Worm (Caenorhabditis elegans) whole organism, young adult: ENCODE data around the gene hmgr-1.

Experiments used
- B0336.3 ChIP-seq: fragments of 200-800 bp; sonication (Bioruptor generic); IDR thresholded peaks from 2 replicates; pipeline ENCODE4 v1.3.6; 2022; ENCODE audit warnings: missing genetic modification characterization, missing compliant biosample characterization
- C17E4.6 ChIP-seq: fragments of 200-800 bp; sonication (Bioruptor generic); IDR thresholded peaks from 2 replicates; pipeline ENCODE4 v1.3.6; 2022; ENCODE audit warnings: missing genetic modification reagents, missing genetic modification characterization, missing compliant biosample characterization
- D2030.7 ChIP-seq: fragments of 200-800 bp; sonication (Bioruptor generic); IDR thresholded peaks from 2 replicates; pipeline ENCODE4 v1.3.6; 2022; ENCODE audit warnings: missing genetic modification reagents, missing genetic modification characterization, missing compliant biosample characterization
- F22D6.2 ChIP-seq: sonication (generic microtip); optimal IDR thresholded peaks from 2 replicates; lab custom pipeline; 2016; ENCODE audit warnings: mild to moderate bottlenecking, missing genetic modification characterization, missing compliant biosample characterization
- F23B12.7 ChIP-seq: sonication (generic microtip); optimal IDR thresholded peaks from 2 replicates; lab custom pipeline; 2017; ENCODE audit warnings: missing genetic modification characterization, mild to moderate bottlenecking, missing compliant biosample characterization, antibody characterized with exemption, moderate library complexity; ENCODE audit not compliant: insufficient read depth
- F33H1.4 ChIP-seq: fragments of 200-800 bp; sonication (Bioruptor generic); IDR thresholded peaks from 2 replicates; pipeline ENCODE4 v1.3.6; 2022; ENCODE audit warnings: missing genetic modification reagents, missing genetic modification characterization, missing compliant biosample characterization
- F37B4.10 ChIP-seq: fragments of 200-800 bp; sonication (Bioruptor generic); IDR thresholded peaks from 2 replicates; pipeline ENCODE4 v1.3.6; 2022; ENCODE audit warnings: missing genetic modification characterization, missing compliant biosample characterization
- F39B2.1 ChIP-seq: fragments of 200-800 bp; sonication (Bioruptor generic); IDR thresholded peaks from 2 replicates; pipeline ENCODE4 v1.3.6; 2022; ENCODE audit warnings: missing genetic modification reagents, missing genetic modification characterization, missing compliant biosample characterization
- Y56A3A.18 ChIP-seq: fragments of 200-800 bp; sonication (Bioruptor generic); IDR thresholded peaks from 2 replicates; pipeline ENCODE4 v1.3.6; 2022; ENCODE audit warnings: missing genetic modification reagents, missing genetic modification characterization, missing compliant biosample characterization
- Y67H2A.10 ChIP-seq: fragments of 200-800 bp; sonication (Bioruptor generic); conservative IDR thresholded peaks from 2 replicates; pipeline ENCODE4 v1.3.6; 2022; ENCODE audit warnings: missing genetic modification reagents, missing genetic modification characterization, missing compliant biosample characterization
- Y95B8A.8 ChIP-seq: fragments of 200-800 bp; sonication (Bioruptor generic); IDR thresholded peaks from 2 replicates; pipeline ENCODE4 v1.3.6; 2022; ENCODE audit warnings: missing genetic modification reagents, missing genetic modification characterization, missing compliant biosample characterization
- aptf-2 ChIP-seq: fragments of 200-800 bp; sonication (Bioruptor generic); conservative IDR thresholded peaks from 2 replicates; pipeline ENCODE4 v1.3.6; 2022; ENCODE audit warnings: missing genetic modification reagents, missing genetic modification characterization, missing compliant biosample characterization
- attf-3 ChIP-seq: fragments of 200-800 bp; sonication (Bioruptor generic); conservative IDR thresholded peaks from 2 replicates; pipeline ENCODE4 v1.3.6; 2022; ENCODE audit warnings: missing genetic modification reagents, missing genetic modification characterization, missing compliant biosample characterization
- attf-6 ChIP-seq: fragments of 200-800 bp; sonication (Bioruptor generic); IDR thresholded peaks from 2 replicates; pipeline ENCODE4 v1.3.6; 2022; ENCODE audit warnings: missing genetic modification reagents, missing genetic modification characterization, missing compliant biosample characterization
- ccch-3 ChIP-seq: fragments of 200-800 bp; sonication (Bioruptor generic); optimal IDR thresholded peaks from 2 replicates; lab custom pipeline; 2018; ENCODE audit warnings: mild to moderate bottlenecking, missing genetic modification characterization, missing compliant biosample characterization
- ceh-100 ChIP-seq: fragments of 200-800 bp; sonication (Bioruptor generic); IDR thresholded peaks from 2 replicates; pipeline ENCODE4 v1.3.6; 2022; ENCODE audit warnings: missing genetic modification reagents, missing genetic modification characterization, missing compliant biosample characterization
- ceh-91 ChIP-seq: fragments of 200-800 bp; sonication (Bioruptor generic); IDR thresholded peaks from 2 replicates; pipeline ENCODE4 v1.3.6; 2022; ENCODE audit warnings: missing genetic modification reagents, missing genetic modification characterization, missing compliant biosample characterization
- dpl-1 ChIP-seq: fragments of 150-350 bp; optimal IDR thresholded peaks from 2 replicates; lab custom pipeline; 2014; ENCODE audit warnings: missing biosample characterization, missing genetic modification reagents, missing genetic modification characterization
- egl-44 ChIP-seq: fragments of 200-800 bp; sonication (Bioruptor generic); IDR thresholded peaks from 2 replicates; pipeline ENCODE4 v1.3.6; 2022; ENCODE audit warnings: missing genetic modification reagents, missing genetic modification characterization, missing compliant biosample characterization
- fkh-3 ChIP-seq: sonication (generic microtip); optimal IDR thresholded peaks from 2 replicates; lab custom pipeline; 2016; ENCODE audit warnings: mild to moderate bottlenecking, missing genetic modification characterization, missing compliant biosample characterization
- hmg-1.2 ChIP-seq: fragments of 200-800 bp; sonication (Bioruptor generic); IDR thresholded peaks from 2 replicates; pipeline ENCODE4 v1.3.6; 2022; ENCODE audit warnings: missing genetic modification reagents, missing genetic modification characterization, missing compliant biosample characterization
- hsf-1 ChIP-seq: fragments of 200-800 bp; sonication (Bioruptor generic); IDR thresholded peaks from 2 replicates; pipeline ENCODE4 v1.3.6; 2022; ENCODE audit warnings: missing genetic modification reagents, missing genetic modification characterization, missing compliant biosample characterization
- lag-1 ChIP-seq: fragments of 200-800 bp; sonication (Bioruptor generic); IDR thresholded peaks from 2 replicates; pipeline ENCODE4 v1.3.6; 2022; ENCODE audit warnings: missing genetic modification reagents, missing genetic modification characterization, missing compliant biosample characterization
- lin-54 ChIP-seq: fragments of 200-800 bp; sonication (Bioruptor generic); optimal IDR thresholded peaks from 2 replicates; lab custom pipeline; 2018; ENCODE audit warnings: mild to moderate bottlenecking, missing genetic modification characterization, missing compliant biosample characterization
- madf-6 ChIP-seq: fragments of 200-800 bp; sonication (Bioruptor generic); IDR thresholded peaks from 2 replicates; pipeline ENCODE4 v1.3.6; 2022; ENCODE audit warnings: missing genetic modification reagents, missing genetic modification characterization, missing compliant biosample characterization
- madf-8 ChIP-seq: fragments of 200-800 bp; sonication (Bioruptor generic); conservative IDR thresholded peaks from 2 replicates; pipeline ENCODE4 v1.3.6; 2022; ENCODE audit warnings: missing genetic modification reagents, missing genetic modification characterization, missing compliant biosample characterization
- mcd-1 ChIP-seq: fragments of 200-800 bp; sonication (Bioruptor generic); IDR thresholded peaks from 2 replicates; pipeline ENCODE4 v1.3.6; 2022; ENCODE audit warnings: missing genetic modification reagents, missing genetic modification characterization, missing compliant biosample characterization
- mes-4 ChIP-seq: sonication (generic microtip); optimal IDR thresholded peaks from 2 replicates; lab custom pipeline; 2016; ENCODE audit warnings: missing genotype, missing genetic modification characterization, missing compliant biosample characterization
- nhr-90 ChIP-seq: sonication (generic microtip); optimal IDR thresholded peaks from 2 replicates; lab custom pipeline; 2016; ENCODE audit warnings: missing genotype, mild to moderate bottlenecking, missing genetic modification characterization, missing compliant biosample characterization
- pbrm-1 ChIP-seq: fragments of 200-800 bp; sonication (Bioruptor generic); IDR thresholded peaks from 2 replicates; pipeline ENCODE4 v1.3.6; 2022; ENCODE audit warnings: missing genetic modification reagents, missing genetic modification characterization, missing compliant biosample characterization
- repo-1 ChIP-seq: sonication (generic microtip); optimal IDR thresholded peaks from 2 replicates; lab custom pipeline; 2017; ENCODE audit warnings: mild to moderate bottlenecking, missing genetic modification characterization, missing compliant biosample characterization
- sdz-38 ChIP-seq: sonication (generic microtip); optimal IDR thresholded peaks from 2 replicates; lab custom pipeline; 2016; ENCODE audit warnings: missing genotype, missing genetic modification characterization, missing compliant biosample characterization
- snpc-1.3 ChIP-seq: sonication (generic microtip); optimal IDR thresholded peaks from 2 replicates; lab custom pipeline; 2017; ENCODE audit warnings: missing genetic modification characterization, mild to moderate bottlenecking, missing compliant biosample characterization, antibody characterized with exemption, moderate library complexity, missing genotype, missing genetic modification reagents; ENCODE audit not compliant: insufficient read depth
- snpc-3.4 ChIP-seq: sonication (generic microtip); optimal IDR thresholded peaks from 2 replicates; lab custom pipeline; 2017; ENCODE audit warnings: missing genetic modification characterization, mild to moderate bottlenecking, missing compliant biosample characterization, antibody characterized with exemption, moderate library complexity, missing genotype, missing genetic modification reagents
- tbp1 ChIP-seq: fragments of 200-800 bp; sonication (Bioruptor generic); optimal IDR thresholded peaks from 2 replicates; lab custom pipeline; 2018; ENCODE audit warnings: mild to moderate bottlenecking, missing genetic modification characterization, missing compliant biosample characterization
- tbx-9 ChIP-seq: sonication (generic microtip); optimal IDR thresholded peaks from 2 replicates; lab custom pipeline; 2016; ENCODE audit warnings: borderline replicate concordance, missing genetic modification characterization, inconsistent platforms, missing compliant biosample characterization
- tlf-1 ChIP-seq: fragments of 200-800 bp; sonication (Bioruptor generic); optimal IDR thresholded peaks from 2 replicates; lab custom pipeline; 2018; ENCODE audit warnings: mild to moderate bottlenecking, missing genetic modification characterization, missing compliant biosample characterization
- unc-130 ChIP-seq: sonication (generic microtip); optimal IDR thresholded peaks from 2 replicates; lab custom pipeline; 2016; ENCODE audit warnings: missing genetic modification reagents, missing genetic modification characterization, missing compliant biosample characterization
- unc-62 ChIP-seq: fragments of 150-350 bp; optimal IDR thresholded peaks from 2 replicates; lab custom pipeline; 2014; ENCODE audit warnings: missing biosample characterization, missing genetic modification reagents, missing genetic modification characterization
- zim-3 ChIP-seq: sonication (generic microtip); optimal IDR thresholded peaks from 2 replicates; lab custom pipeline; 2017; ENCODE audit warnings: mild to moderate bottlenecking, missing genetic modification characterization, moderate library complexity, missing compliant biosample characterization
- ztf-18 ChIP-seq: sonication (generic microtip); optimal IDR thresholded peaks from 2 replicates; lab custom pipeline; 2016; ENCODE audit warnings: missing genotype, mild to moderate bottlenecking, missing genetic modification characterization, missing compliant biosample characterization
- ztf-22 ChIP-seq: fragments of 200-800 bp; sonication (Bioruptor generic); optimal IDR thresholded peaks from 2 replicates; lab custom pipeline; 2018; ENCODE audit warnings: mild to moderate bottlenecking, missing genetic modification characterization, moderate library complexity, missing compliant biosample characterization

hmgr-1 gene

DNA sequence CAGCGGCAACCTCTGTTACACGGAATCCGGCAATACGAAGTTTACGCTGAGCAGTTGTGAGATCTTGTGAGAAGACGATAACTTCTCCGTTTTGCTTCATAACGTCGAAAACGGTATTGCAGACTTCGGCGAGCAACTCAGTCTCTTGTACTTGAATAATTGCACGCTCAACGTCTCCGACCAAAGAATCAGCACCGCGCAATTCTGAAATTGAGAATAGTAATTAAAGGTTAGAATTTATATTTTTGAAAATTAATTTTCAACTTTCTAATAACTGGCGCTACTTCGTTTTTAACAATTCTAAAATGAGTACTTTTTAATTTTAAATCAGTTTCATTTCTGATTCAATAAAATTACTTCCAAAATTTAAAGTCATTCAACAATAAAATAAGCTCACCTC lies 19.2 kb downstream of the hmgr-1 start:
- TF ChIP-seq hsf-1, result 0 out of 2 replicates have a peak, but pooled peaks have one; percentile 36
- TF ChIP-seq Y67H2A.10, result no peak

DNA sequence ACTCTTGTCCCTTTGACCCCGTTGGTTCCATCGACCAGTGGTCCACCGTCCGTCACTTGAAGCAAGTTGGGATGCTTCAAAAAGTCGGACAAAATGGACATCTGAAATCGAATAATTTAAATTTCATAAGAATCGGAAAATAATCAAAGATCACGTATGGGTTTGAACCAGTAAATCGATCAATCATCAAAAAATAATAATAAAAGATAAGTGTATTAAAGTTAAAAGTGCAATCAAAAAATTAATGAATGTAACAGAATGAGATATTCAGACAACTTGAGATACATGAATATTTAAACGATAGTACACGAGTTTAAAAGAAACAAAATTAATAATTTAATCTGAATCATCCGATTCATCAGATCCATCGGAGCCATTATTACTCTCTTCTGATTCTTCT lies 19.6 kb downstream of the hmgr-1 start, which contains the start of gene T20B12.7:
T20B12.7 (minus strand) TSS at position 101 of the 400 bp plus-strand sequence.
- TF ChIP-seq ccch-3 (no peak), tbp1 (GFP tag; lab: Kevin White, UChicago) (peak; percentile 60), egl-44 (GFP tag; lab: Robert Waterston, UW) (no peak), pbrm-1 (0 out of 2 replicates have a peak, but pooled peaks have one; percentile 8)

DNA sequence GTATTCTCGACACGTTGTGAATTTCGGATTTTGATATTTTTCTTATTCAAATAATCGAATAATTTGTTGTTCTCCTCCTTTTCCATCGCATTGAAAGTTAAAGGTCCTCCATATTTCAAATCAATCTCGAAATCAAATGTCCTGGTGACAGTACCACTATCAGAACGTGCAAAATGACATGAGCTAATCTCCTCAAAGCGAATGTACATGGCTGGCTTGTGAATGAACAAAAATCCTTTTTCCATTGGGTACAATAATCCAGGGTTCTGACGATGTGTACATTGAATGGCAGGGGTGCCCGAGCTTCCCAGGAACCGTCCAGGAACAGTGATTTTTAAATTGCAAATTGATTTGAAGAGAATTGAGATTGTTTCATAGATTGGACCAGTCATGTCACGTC lies 20.8 kb downstream of the hmgr-1 start:
- TF ChIP-seq Y56A3A.18 (no peak), snpc-1.3 (tag; lab: Kevin White, UChicago) (no peak)

DNA sequence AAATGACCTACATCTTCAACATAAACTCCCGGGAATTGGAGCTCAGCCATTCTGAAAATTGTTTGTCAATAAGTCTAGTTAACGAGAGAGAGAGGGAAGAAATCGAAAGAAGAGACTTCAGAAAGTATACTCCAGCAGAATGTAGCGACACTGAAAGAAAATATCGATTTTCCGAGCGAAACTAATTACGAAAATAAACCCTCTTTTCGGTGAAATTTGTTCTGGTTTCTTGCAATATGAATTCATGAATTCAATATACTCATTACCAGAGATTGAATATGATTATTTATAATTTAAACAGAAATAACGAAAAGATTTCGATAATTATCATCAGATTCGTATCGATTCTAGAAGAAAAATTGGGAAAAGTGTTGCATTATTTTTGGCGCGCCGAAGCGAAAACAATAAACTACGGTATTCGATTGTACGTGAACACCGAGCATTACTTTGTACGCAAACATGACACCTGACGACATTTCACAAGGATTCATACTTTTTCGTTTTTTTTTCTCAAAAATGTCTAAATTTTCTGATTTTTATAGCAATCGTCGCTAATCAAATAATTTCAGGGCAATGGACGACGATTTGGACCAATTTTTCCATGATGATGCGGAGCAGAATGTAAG lies 22.4 kb downstream of the hmgr-1 start, which contains the start of the genes hmg-4 and T20B12.3:
hmg-4 (minus strand) TSS at position 51 of the 626 bp plus-strand sequence.
T20B12.3 (plus strand) TSS at position 570 of the 626 bp plus-strand sequence.
- TF ChIP-seq ceh-91 (GFP tag; lab: Robert Waterston, UW), result peak; percentile 71
- no peak for TF ChIP-seq zim-3 (tag; lab: Kevin White, UChicago)
- 0 out of 2 replicates have a peak, but pooled peaks have one; percentile 54 for TF ChIP-seq Y95B8A.8 (GFP tag; lab: Robert Waterston, UW)
- no peak for TF ChIP-seq F39B2.1 (GFP tag; lab: Robert Waterston, UW)
- no peak for TF ChIP-seq F22D6.2 (tag; lab: Kevin White, UChicago)
- TF ChIP-seq B0336.3 (GFP tag; lab: Robert Waterston, UW), result no peak
- TF ChIP-seq lin-54, result peak; percentile 22
- peak; percentile 75 for TF ChIP-seq tbp1 (GFP tag; lab: Kevin White, UChicago)
- no peak for TF ChIP-seq unc-62
- TF ChIP-seq hsf-1, result peak; percentile 84; the same call in 1 of the 2 replicates
- no peak for TF ChIP-seq fkh-3 (tag; lab: Kevin White, UChicago)
- TF ChIP-seq mes-4 (tag; lab: Kevin White, UChicago), result no peak
- TF ChIP-seq Y67H2A.10, result no peak
- no peak for TF ChIP-seq aptf-2 (GFP tag; lab: Robert Waterston, UW)
- TF ChIP-seq repo-1, result no peak
- no peak for TF ChIP-seq F37B4.10 (GFP tag; lab: Robert Waterston, UW)
- peak; percentile 77 for TF ChIP-seq F33H1.4 (GFP tag; lab: Robert Waterston, UW)
- TF ChIP-seq ccch-3, result no peak
- TF ChIP-seq ceh-100 (GFP tag; lab: Robert Waterston, UW), result no peak
- TF ChIP-seq unc-130 (GFP tag; lab: Kevin White, UChicago), result peak; percentile 14
- peak; percentile 44; the same call in 1 of the 2 replicates for TF ChIP-seq madf-8 (GFP tag; lab: Robert Waterston, UW)
- peak; percentile 44 for TF ChIP-seq ztf-18 (tag; lab: Kevin White, UChicago)
- TF ChIP-seq madf-6, result peak; percentile 87
- TF ChIP-seq attf-3 (GFP tag; lab: Robert Waterston, UW), result no peak
- TF ChIP-seq mcd-1 (GFP tag; lab: Robert Waterston, UW), result no peak
- peak; percentile 54 for TF ChIP-seq F23B12.7 (tag; lab: Kevin White, UChicago)
- no peak for TF ChIP-seq tbx-9 (tag; lab: Kevin White, UChicago)
- TF ChIP-seq D2030.7 (GFP tag; lab: Robert Waterston, UW), result peak; percentile 69
- TF ChIP-seq lag-1 (GFP tag; lab: Robert Waterston, UW), result no peak
- TF ChIP-seq C17E4.6 (GFP tag; lab: Robert Waterston, UW), result no peak
- no peak for TF ChIP-seq nhr-90 (tag; lab: Kevin White, UChicago)
- TF ChIP-seq sdz-38, result no peak
- TF ChIP-seq hmg-1.2 (GFP tag; lab: Robert Waterston, UW), result peak; percentile 52; the same call in 1 of the 2 replicates
- no peak for TF ChIP-seq attf-6 (GFP tag; lab: Robert Waterston, UW)
- peak; percentile 15 for TF ChIP-seq snpc-3.4 (tag; lab: Kevin White, UChicago)
- peak; percentile 70 for TF ChIP-seq dpl-1
- TF ChIP-seq ztf-22, result no peak
- peak; percentile 7 for TF ChIP-seq tlf-1 (GFP tag; lab: Kevin White, UChicago)
